Worm (Caenorhabditis elegans): ENCODE data around the gene F13A2.4.

F13A2.4 gene

DNA sequence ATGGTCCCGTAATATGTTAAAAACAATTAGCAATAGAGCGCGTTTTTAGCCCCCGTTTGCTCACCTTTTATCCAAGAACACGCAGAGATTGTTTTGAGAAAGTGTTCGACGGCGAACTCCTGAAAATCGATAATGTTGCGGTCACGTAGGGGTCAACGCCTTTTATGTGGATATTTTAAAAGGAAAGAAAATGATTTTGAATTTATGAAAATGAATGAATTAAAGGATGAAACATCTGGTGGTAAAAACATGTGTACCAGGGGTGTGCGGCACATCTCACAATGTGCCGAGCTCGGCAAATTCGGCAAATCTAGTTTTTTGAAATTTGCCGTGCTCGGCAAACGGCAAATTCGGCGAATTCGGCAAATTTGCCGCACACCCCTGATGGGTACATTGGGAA, at the start of gene F13A2.4:
TSS of gene F13A2.4 (minus strand) at position 101 of the 400 bp plus-strand sequence.
- TF ChIP-seq sup-37 (GFP tag; optimal IDR thresholded peaks at IDR 0.05) (no peak), F16B12.6 (tag; optimal IDR thresholded peaks at IDR 0.05) (no peak), nhr-84 (tag; optimal IDR thresholded peaks at IDR 0.05) (no peak), efl-1 (optimal IDR thresholded peaks at IDR 0.05) (no peak), efl-1 (GFP tag; optimal IDR thresholded peaks at IDR 0.05 in 1 of 2) (no peak), aha-1 (tag; optimal IDR thresholded peaks at IDR 0.05) (no peak), ces-1 (GFP tag; optimal IDR thresholded peaks at IDR 0.05) (no peak), lin-35 (GFP tag; optimal IDR thresholded peaks at IDR 0.05) (no peak), unc-98 (GFP tag; IDR thresholded peaks at IDR 0.05) (no peak), fkh-10 (GFP tag; optimal IDR thresholded peaks at IDR 0.05) (no peak), fkh-4 (tag; optimal IDR thresholded peaks at IDR 0.05; ENCODE audit: borderline replicate concordance) (no peak), dpl-1 (GFP tag; optimal IDR thresholded peaks at IDR 0.05) (no peak)

ce11 chrV:4447637-4448036, 47.6 kb upstream of the F13A2.4 start:
- no peak for TF ChIP-seq mep-1 (tag; optimal IDR thresholded peaks at IDR 0.05)
- no peak for TF ChIP-seq lir-3 (tag; optimal IDR thresholded peaks at IDR 0.05; ENCODE audit: poor library complexity)
- no peak for TF ChIP-seq ceh-82 (tag; optimal IDR thresholded peaks at IDR 0.05)
- TF ChIP-seq nhr-28 (tag; optimal IDR thresholded peaks at IDR 0.05), result no peak
- TF ChIP-seq F16B12.6 (tag; optimal IDR thresholded peaks at IDR 0.05), result no peak
- no peak for TF ChIP-seq mef-2 (tag; optimal IDR thresholded peaks at IDR 0.05)
- TF ChIP-seq hlh-17 (GFP tag; optimal IDR thresholded peaks at IDR 0.05; ENCODE audit: borderline replicate concordance), result no peak
- TF ChIP-seq ceh-63 (GFP tag; optimal IDR thresholded peaks at IDR 0.05), result no peak

- no peak for TF ChIP-seq fkh-10 (GFP tag; optimal IDR thresholded peaks at IDR 0.05)
- TF ChIP-seq tbx-2 (tag; optimal IDR thresholded peaks at IDR 0.05), result no peak
- TF ChIP-seq ceh-82 (tag; optimal IDR thresholded peaks at IDR 0.05), result no peak
- no peak for TF ChIP-seq unc-98 (GFP tag; IDR thresholded peaks at IDR 0.05)
- no peak for TF ChIP-seq nhr-12 (tag; optimal IDR thresholded peaks at IDR 0.05)
- no peak for TF ChIP-seq egl-13 (tag; optimal IDR thresholded peaks at IDR 0.05)
- TF ChIP-seq nhr-20 (tag; optimal IDR thresholded peaks at IDR 0.05), result peak; percentile 23
- no peak for TF ChIP-seq nhr-77 (tag; optimal IDR thresholded peaks at IDR 0.05)
- no peak for TF ChIP-seq aly-2 (tag; optimal IDR thresholded peaks at IDR 0.05)
- TF ChIP-seq vab-15 (tag; optimal IDR thresholded peaks at IDR 0.05), result no peak
- TF ChIP-seq lin-35 (GFP tag; optimal IDR thresholded peaks at IDR 0.05), result peak in 1 of 2 experiments; percentile 21
- no peak for TF ChIP-seq pqm-1 (tag; optimal IDR thresholded peaks at IDR 0.05)
- TF ChIP-seq ztf-11 (tag; optimal IDR thresholded peaks at IDR 0.05), result no peak
- TF ChIP-seq grh-1 (GFP tag; IDR thresholded peaks at IDR 0.05), result no peak
- TF ChIP-seq lsy-2 (tag; optimal IDR thresholded peaks at IDR 0.05), result no peak
- TF ChIP-seq sox-4 (tag; optimal IDR thresholded peaks at IDR 0.05), result no peak
- TF ChIP-seq nhr-84 (tag; optimal IDR thresholded peaks at IDR 0.05), result no peak
- no peak for TF ChIP-seq fkh-8 (tag; optimal IDR thresholded peaks at IDR 0.05)
- TF ChIP-seq nhr-47 (tag; optimal IDR thresholded peaks at IDR 0.05), result no peak
- TF ChIP-seq blmp-1 (tag; optimal IDR thresholded peaks at IDR 0.05), result no peak
- no peak for TF ChIP-seq unc-130 (tag; optimal IDR thresholded peaks at IDR 0.05)
- no peak for TF ChIP-seq efl-1 (optimal IDR thresholded peaks at IDR 0.05)
- TF ChIP-seq efl-1 (GFP tag; optimal IDR thresholded peaks at IDR 0.05 in 1 of 2), result peak in 1 of 2 experiments; percentile 88
Observed at ce11 chrV:4442749-4443381, 42.8 kb upstream of the F13A2.4 start, which contains the start of gene rft-1. TSS of gene rft-1 (minus strand) at chrV:4443223.

DNA sequence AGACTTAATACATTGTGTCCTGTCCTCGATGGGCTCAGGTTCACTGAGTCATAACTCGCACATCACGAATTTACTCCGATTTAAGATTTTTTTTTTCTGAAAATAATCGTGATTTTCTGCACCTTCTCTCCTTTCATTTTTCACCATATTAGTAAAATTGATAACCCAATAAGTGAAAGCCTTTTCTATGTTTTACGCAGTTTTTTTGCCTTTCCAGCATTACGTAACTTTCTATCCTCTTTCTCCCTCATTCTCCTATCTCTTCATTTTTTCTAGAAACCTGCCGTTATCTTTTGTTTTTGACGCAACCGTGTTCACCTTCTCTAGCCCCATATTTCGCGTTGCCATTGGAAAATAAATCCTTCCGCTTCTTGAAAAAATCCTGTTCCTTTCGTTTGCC, 37.2 kb upstream of the F13A2.4 start:
- TF ChIP-seq ama-1 (optimal IDR thresholded peaks at IDR 0.05), result no peak
- TF ChIP-seq blmp-1 (tag; optimal IDR thresholded peaks at IDR 0.05), result peak; percentile 59
- no peak for TF ChIP-seq elt-2 (tag; optimal IDR thresholded peaks at IDR 0.05)
- TF ChIP-seq mef-2 (tag; optimal IDR thresholded peaks at IDR 0.05), result no peak
- TF ChIP-seq nhr-28 (tag; optimal IDR thresholded peaks at IDR 0.05), result no peak
- no peak for TF ChIP-seq nhr-90 (tag; optimal IDR thresholded peaks at IDR 0.05; ENCODE audit: poor library complexity)
- no peak for TF ChIP-seq fos-1 (tag; optimal IDR thresholded peaks at IDR 0.05)

Measured in whole organism, L1 larva.